Worm (Caenorhabditis elegans) whole organism, L2 larva: Measurements from ENCODE around the gene semi-1.

Source experiments
- C34F6.9 ChIP-seq: fragments of 150-350 bp; optimal IDR thresholded peaks from 2 replicates; lab custom pipeline; 2014; ENCODE audit warnings: missing biosample characterization, missing genetic modification characterization
- R02D3.7 ChIP-seq: fragments of 150-350 bp; optimal IDR thresholded peaks from 2 replicates; lab custom pipeline; 2014; ENCODE audit warnings: missing biosample characterization, missing genetic modification characterization
- Y55F3AM.14 ChIP-seq: fragments of 200-800 bp; sonication (Bioruptor generic); optimal IDR thresholded peaks from 2 replicates; lab custom pipeline; 2018; ENCODE audit warnings: mild to moderate bottlenecking, missing genetic modification characterization, missing compliant biosample characterization
- ZK546.5 ChIP-seq: sonication (generic microtip); optimal IDR thresholded peaks from 2 replicates; lab custom pipeline; 2017; ENCODE audit warnings: missing biosample characterization, missing genetic modification characterization
- alr-1 ChIP-seq: fragments of 150-350 bp; optimal IDR thresholded peaks from 2 replicates; lab custom pipeline; 2014; ENCODE audit warnings: missing biosample characterization, missing genetic modification characterization
- ama-1 ChIP-seq: fragments of 150-350 bp; optimal IDR thresholded peaks from 2 replicates; lab custom pipeline; 2018; ENCODE audit warnings: inconsistent platforms
- ceh-82 ChIP-seq: fragments of 150-350 bp; optimal IDR thresholded peaks from 2 replicates; lab custom pipeline; 2014; ENCODE audit warnings: missing biosample characterization, missing genetic modification characterization
- crh-2 ChIP-seq: sonication (generic microtip); optimal IDR thresholded peaks from 2 replicates; lab custom pipeline; 2017; ENCODE audit warnings: missing biosample characterization, missing genetic modification characterization
- egl-27 ChIP-seq: sonication (generic microtip); optimal IDR thresholded peaks from 3 replicates; lab custom pipeline; 2017; ENCODE audit warnings: missing biosample characterization, missing genetic modification reagents, missing genetic modification characterization
- elt-3 ChIP-seq: sonication (generic microtip); optimal IDR thresholded peaks from 2 replicates; lab custom pipeline; 2017; ENCODE audit warnings: missing biosample characterization, missing genetic modification characterization
- fos-1 ChIP-seq: fragments of 150-350 bp; optimal IDR thresholded peaks from 2 replicates; lab custom pipeline; 2014; ENCODE audit warnings: missing biosample characterization, missing genetic modification characterization
- gmeb-1 ChIP-seq: fragments of 150-350 bp; optimal IDR thresholded peaks from 2 replicates; lab custom pipeline; 2014; ENCODE audit warnings: missing biosample characterization, missing genetic modification characterization
- lin-11 ChIP-seq: fragments of 150-350 bp; sonication (generic microtip); optimal IDR thresholded peaks from 2 replicates; lab custom pipeline; 2014; ENCODE audit warnings: missing biosample characterization, missing genetic modification characterization, inconsistent platforms, mixed read lengths
- lin-13 ChIP-seq: fragments of 150-350 bp; optimal IDR thresholded peaks from 2 replicates; lab custom pipeline; 2014; ENCODE audit warnings: missing biosample characterization, missing genetic modification reagents, missing genetic modification characterization
- lin-39 ChIP-seq: fragments of 150-350 bp; optimal IDR thresholded peaks from 2 replicates; lab custom pipeline; 2014; ENCODE audit warnings: missing biosample characterization, missing genetic modification reagents, missing genetic modification characterization
- lsy-2 ChIP-seq, 2 experiments: fragments of 150-350 bp in 1 of 2; sonication (generic microtip) in 1 of 2; optimal IDR thresholded peaks; 2 replicates each; lab custom pipeline; 2014 to 2017; ENCODE audit warnings: missing biosample characterization in 2 of 2, missing genetic modification characterization in 2 of 2
- mab-5 ChIP-seq: fragments of 150-350 bp; optimal IDR thresholded peaks from 2 replicates; lab custom pipeline; 2014; ENCODE audit warnings: missing biosample characterization, missing genetic modification characterization
- nhr-10 ChIP-seq: sonication (generic microtip); optimal IDR thresholded peaks from 2 replicates; lab custom pipeline; 2017; ENCODE audit warnings: missing biosample characterization, missing genetic modification characterization
- nhr-11 ChIP-seq: fragments of 150-350 bp; optimal IDR thresholded peaks from 2 replicates; lab custom pipeline; 2014; ENCODE audit warnings: missing biosample characterization, missing genetic modification characterization
- nhr-12 ChIP-seq: fragments of 150-350 bp; optimal IDR thresholded peaks from 2 replicates; lab custom pipeline; 2014; ENCODE audit warnings: missing biosample characterization, missing genetic modification characterization
- nhr-129 ChIP-seq: fragments of 150-350 bp; optimal IDR thresholded peaks from 2 replicates; lab custom pipeline; 2014; ENCODE audit warnings: missing biosample characterization, missing genetic modification characterization
- nhr-21 ChIP-seq: fragments of 150-350 bp; optimal IDR thresholded peaks from 2 replicates; lab custom pipeline; 2014; ENCODE audit warnings: missing biosample characterization, missing genetic modification characterization
- nhr-237 ChIP-seq: fragments of 150-350 bp; optimal IDR thresholded peaks from 2 replicates; lab custom pipeline; 2014; ENCODE audit warnings: missing biosample characterization, missing genetic modification characterization
- nhr-25 ChIP-seq: fragments of 150-350 bp; sonication (generic microtip); optimal IDR thresholded peaks from 3 replicates; lab custom pipeline; 2014; ENCODE audit warnings: missing biosample characterization, missing genetic modification characterization
- nhr-6 ChIP-seq: fragments of 150-350 bp; optimal IDR thresholded peaks from 2 replicates; lab custom pipeline; 2014; ENCODE audit warnings: missing biosample characterization, missing genetic modification characterization
- nhr-77 ChIP-seq: fragments of 150-350 bp; optimal IDR thresholded peaks from 2 replicates; lab custom pipeline; 2014; ENCODE audit warnings: missing biosample characterization, missing genetic modification characterization
- sem-4 ChIP-seq: fragments of 150-350 bp; optimal IDR thresholded peaks from 2 replicates; lab custom pipeline; 2014; ENCODE audit warnings: missing biosample characterization, missing genetic modification reagents, missing genetic modification characterization
- skn-1 ChIP-seq: sonication (generic microtip); optimal IDR thresholded peaks from 2 replicates; lab custom pipeline; 2017; ENCODE audit warnings: missing biosample characterization, missing genetic modification characterization
- sma-3 ChIP-seq: sonication (generic microtip); optimal IDR thresholded peaks from 2 replicates; lab custom pipeline; 2016; ENCODE audit warnings: missing genetic modification reagents, missing genetic modification characterization, missing compliant biosample characterization
- sma-9 ChIP-seq, 2 experiments: fragments of 150-350 bp in 1 of 2; sonication (generic microtip) in 1 of 2; optimal IDR thresholded peaks; 2 replicates each; lab custom pipeline; 2014 to 2016; ENCODE audit warnings: missing genetic modification characterization in 2 of 2, mild to moderate bottlenecking in 1 of 2, missing biosample characterization in 1 of 2, missing compliant biosample characterization in 1 of 2, missing genetic modification reagents in 1 of 2, moderate library complexity in 1 of 2
- snpc-4 ChIP-seq: fragments of 150-350 bp; optimal IDR thresholded peaks from 2 replicates; lab custom pipeline; 2014; ENCODE audit warnings: missing biosample characterization, missing genetic modification characterization
- unc-55 ChIP-seq: fragments of 150-350 bp; sonication (generic microtip); optimal IDR thresholded peaks from 3 replicates; lab custom pipeline; 2014; ENCODE audit warnings: missing biosample characterization, missing genetic modification reagents, missing genetic modification characterization
- unc-62 ChIP-seq: fragments of 150-350 bp; optimal IDR thresholded peaks from 2 replicates; lab custom pipeline; 2014; ENCODE audit warnings: missing biosample characterization, missing genetic modification reagents, missing genetic modification characterization
- zag-1 ChIP-seq: fragments of 150-350 bp; optimal IDR thresholded peaks from 2 replicates; lab custom pipeline; 2014; ENCODE audit warnings: missing biosample characterization, missing genetic modification characterization
- ztf-11 ChIP-seq: sonication (generic microtip); optimal IDR thresholded peaks from 2 replicates; lab custom pipeline; 2017; ENCODE audit warnings: missing biosample characterization, missing genetic modification characterization
- ztf-4 ChIP-seq: fragments of 150-350 bp; optimal IDR thresholded peaks from 2 replicates; lab custom pipeline; 2014; ENCODE audit warnings: missing biosample characterization, missing genetic modification characterization

semi-1 gene

DNA sequence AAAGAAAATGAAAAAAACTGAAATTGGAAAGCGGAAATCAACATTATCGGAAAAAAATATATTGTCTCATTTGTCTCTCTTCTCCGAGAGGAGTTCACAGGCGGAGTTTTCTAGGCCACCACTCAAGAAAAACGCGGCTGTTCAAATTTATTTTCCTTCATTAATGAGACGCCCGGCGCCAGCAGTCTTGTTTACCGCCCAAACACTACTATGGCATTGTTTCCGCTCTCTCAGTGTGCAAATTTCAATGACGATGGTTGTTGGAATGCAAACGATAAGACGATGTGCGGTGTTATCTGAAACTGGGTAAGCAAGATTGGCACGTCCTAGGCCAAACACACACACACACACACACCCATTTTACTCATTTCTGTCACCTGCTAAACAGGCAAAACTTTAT is 41.7 kb upstream of the semi-1 start, which contains the start of gene cav-2 (continued):
- TF ChIP-seq nhr-10 (tag; lab: Kevin White, UChicago) (no peak), lin-13 (GFP tag; lab: Kevin White, UChicago) (peak; percentile 64), unc-62 (GFP tag; lab: Kevin White, UChicago) (no peak), ama-1 (lab: Kevin White, UChicago) (no peak), C34F6.9 (tag; lab: Kevin White, UChicago) (peak; percentile 82), sma-3 (GFP tag; lab: Kevin White, UChicago) (peak; percentile 83), crh-2 (peak; percentile 84), zag-1 (no peak), gmeb-1 (tag; lab: Kevin White, UChicago) (peak; percentile 96), nhr-77 (tag; lab: Kevin White, UChicago) (no peak), mab-5 (tag; lab: Kevin White, UChicago) (peak; percentile 73), nhr-25 (tag; lab: Kevin White, UChicago) (peak; percentile 72), sem-4 (tag; lab: Kevin White, UChicago) (peak; percentile 59), nhr-11 (tag; lab: Kevin White, UChicago) (no peak), egl-27 (tag; lab: Kevin White, UChicago) (peak; percentile 36)

DNA sequence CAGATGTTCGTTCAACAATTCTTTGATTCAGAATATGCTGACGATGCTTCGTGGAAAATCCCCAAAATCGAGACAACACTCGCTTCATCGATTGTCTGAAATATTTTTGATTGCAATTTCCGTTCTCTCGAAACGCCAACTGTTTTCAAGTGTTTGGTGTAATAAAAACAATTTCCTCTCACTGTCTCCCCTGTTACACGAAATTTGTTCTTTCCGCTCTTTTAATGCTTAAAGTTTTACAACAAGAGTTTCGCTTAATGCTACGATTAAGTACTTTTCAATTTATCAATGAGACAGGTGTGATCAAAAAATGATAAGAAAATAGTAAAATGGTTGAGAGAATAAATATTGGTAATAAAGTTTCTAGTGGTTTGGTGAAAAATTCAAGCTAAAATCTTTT is 41.3 kb upstream of the semi-1 start, which contains the start of gene C56A3.6:
C56A3.6 (minus strand) TSS at position 101 of the 400 bp plus-strand sequence.
- TF ChIP-seq fos-1 (tag; lab: Kevin White, UChicago) = no peak
- TF ChIP-seq nhr-25 (tag; lab: Kevin White, UChicago) = no peak
- no peak for TF ChIP-seq ztf-11 (tag; lab: Kevin White, UChicago)
- TF ChIP-seq unc-55 = no peak
- no peak for TF ChIP-seq nhr-21 (tag; lab: Kevin White, UChicago)
- TF ChIP-seq C34F6.9 (tag; lab: Kevin White, UChicago) = no peak

DNA sequence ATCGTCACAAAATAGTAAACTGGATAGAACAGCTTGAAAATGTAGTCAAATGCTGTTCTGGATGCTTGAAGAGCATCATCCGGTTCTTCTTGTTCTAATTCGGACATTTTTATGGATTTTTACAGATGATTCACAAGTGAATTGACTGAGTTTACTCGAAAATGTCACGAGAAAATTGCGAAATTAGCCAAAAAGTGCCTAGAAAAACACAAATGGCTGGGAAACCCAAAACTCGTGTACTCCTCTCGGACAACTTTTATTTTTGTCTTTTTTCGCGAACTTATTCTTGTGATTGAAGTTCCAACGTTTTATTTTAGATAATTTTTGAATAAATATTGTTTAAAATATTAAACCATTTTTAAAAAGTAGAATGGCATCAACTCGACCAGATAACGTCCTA is 36.6 kb upstream of the semi-1 start, which contains the start of the genes C56A3.4 and C56A3.5:
C56A3.4 (minus strand) TSS at position 154 of the 400 bp plus-strand sequence.
C56A3.5 (plus strand) TSS at position 367 of the 400 bp plus-strand sequence.
- TF ChIP-seq lin-13 (GFP tag; lab: Kevin White, UChicago) (peak; percentile 1), nhr-11 (tag; lab: Kevin White, UChicago) (no peak), sma-9 (GFP tag; optimal IDR thresholded peaks at IDR 0.05; lab: Kevin White, UChicago) (peak; percentile 54), sma-9 (tag; optimal IDR thresholded peaks at IDR 0.05; lab: Kevin White, UChicago) (no peak), alr-1 (tag; lab: Kevin White, UChicago) (no peak), lin-11 (tag; lab: Kevin White, UChicago) (no peak), gmeb-1 (tag; lab: Kevin White, UChicago) (peak; percentile 64), sem-4 (tag; lab: Kevin White, UChicago) (no peak), crh-2 (peak; percentile 54), lin-39 (no peak), ceh-82 (tag; lab: Kevin White, UChicago) (no peak), nhr-129 (tag; lab: Kevin White, UChicago) (peak; percentile 60), zag-1 (no peak), R02D3.7 (tag; lab: Kevin White, UChicago) (no peak), C34F6.9 (tag; lab: Kevin White, UChicago) (peak; percentile 82), nhr-237 (tag; lab: Kevin White, UChicago) (no peak), nhr-6 (tag; lab: Kevin White, UChicago) (no peak), lsy-2 (tag; optimal IDR thresholded peaks at IDR 0.05; lab: Kevin White, UChicago) (peak; percentile 43 to 67), ztf-11 (tag; lab: Kevin White, UChicago) (no peak), Y55F3AM.14 (GFP tag; lab: Kevin White, UChicago) (no peak), sma-3 (GFP tag; lab: Kevin White, UChicago) (peak; percentile 30), ztf-4 (no peak), fos-1 (tag; lab: Kevin White, UChicago) (peak; percentile 50), elt-3 (tag; lab: Kevin White, UChicago) (no peak), nhr-12 (tag; lab: Kevin White, UChicago) (no peak), unc-55 (peak; percentile 67), snpc-4 (tag; lab: Kevin White, UChicago) (peak; percentile 14), nhr-21 (tag; lab: Kevin White, UChicago) (no peak), skn-1 (peak; percentile 7), ZK546.5 (tag; lab: Kevin White, UChicago) (no peak), mab-5 (tag; lab: Kevin White, UChicago) (no peak)
